Worm (Caenorhabditis elegans): ENCODE results near the gene Y57G11C.1142.

The Y57G11C.1142 gene

ce11 chrIV:14822267-14822666 is 19.9 kb downstream of the Y57G11C.1142 start (continued):
- TF ChIP-seq lir-1 (GFP tag; conservative IDR thresholded peaks at IDR 0.05) (no peak), snpc-3.4 (tag; optimal IDR thresholded peaks at IDR 0.05) (peak; percentile 48), let-607 (tag; optimal IDR thresholded peaks at IDR 0.05) (peak; percentile 32 to 82), lin-26 (GFP tag; IDR thresholded peaks at IDR 0.05) (no peak), madf-10 (tag; optimal IDR thresholded peaks at IDR 0.05) (peak; percentile 76), F22D6.2 (tag; optimal IDR thresholded peaks at IDR 0.05) (no peak), mcd-1 (GFP tag; IDR thresholded peaks at IDR 0.05) (peak; percentile 41), T07F8.4 (tag; optimal IDR thresholded peaks at IDR 0.05) (no peak), lsl-1 (GFP tag; optimal IDR thresholded peaks at IDR 0.05) (no peak), pha-4 (tag; optimal IDR thresholded peaks at IDR 0.05) (no peak), ZK185.1 (tag; optimal IDR thresholded peaks at IDR 0.05; ENCODE audit: poor library complexity, severe bottlenecking) (peak; percentile 41), nhr-179 (tag; optimal IDR thresholded peaks at IDR 0.05) (no peak), tbp1 (GFP tag; optimal IDR thresholded peaks at IDR 0.05) (peak; percentile 41), lin-35 (GFP tag; optimal IDR thresholded peaks at IDR 0.05) (peak in 1 of 3 experiments; percentile 29), nhr-80 (tag; optimal IDR thresholded peaks at IDR 0.05) (peak; percentile 40), ztf-18 (tag; optimal IDR thresholded peaks at IDR 0.05) (peak; percentile 49), F33H1.4 (GFP tag; IDR thresholded peaks at IDR 0.05) (peak; percentile 33; the same call in 1 of the 2 replicates), B0035.1 (tag; optimal IDR thresholded peaks at IDR 0.05) (peak; percentile 47)

DNA sequence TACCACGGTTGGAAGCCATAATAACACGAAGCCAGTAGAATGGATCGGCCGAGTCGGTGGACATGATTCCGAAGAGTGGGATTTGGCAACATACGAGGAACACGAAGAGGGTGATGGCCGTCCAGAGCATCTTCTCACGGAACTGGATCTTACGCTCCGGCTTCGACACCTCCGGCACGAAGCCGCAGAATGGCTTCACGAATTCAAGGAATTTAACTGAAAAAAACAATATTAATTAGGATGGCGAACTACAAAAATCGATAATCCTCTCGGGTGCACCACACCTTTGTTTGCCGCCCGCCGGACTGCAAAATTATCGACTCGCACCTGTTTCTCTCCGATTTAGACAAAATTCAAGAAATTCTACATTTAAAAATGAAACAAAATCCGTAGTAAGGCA is 21.8 kb downstream of the Y57G11C.1142 start:
- TF ChIP-seq xnd-1 (tag; optimal IDR thresholded peaks at IDR 0.05) (no peak), T26A5.8 (tag; optimal IDR thresholded peaks at IDR 0.05) (no peak), attf-6 (GFP tag; IDR thresholded peaks at IDR 0.05) (0 out of 2 replicates have a peak, but pooled peaks have one; percentile 32), mcd-1 (GFP tag; IDR thresholded peaks at IDR 0.05) (peak; percentile 13; the same call in 1 of the 2 replicates), pbrm-1 (GFP tag; IDR thresholded peaks at IDR 0.05) (0 out of 2 replicates have a peak, but pooled peaks have one; percentile 23)

- TF ChIP-seq F57A8.1 (GFP tag; optimal IDR thresholded peaks at IDR 0.05) (no peak), lsy-27 (tag; optimal IDR thresholded peaks at IDR 0.05; ENCODE audit: borderline replicate concordance, insufficient read depth) (no peak), lin-54 (GFP tag; optimal IDR thresholded peaks at IDR 0.05) (peak; percentile 70), dox-1 (GFP tag; IDR thresholded peaks at IDR 0.05) (peak; percentile 92), sptf-2 (GFP tag; optimal IDR thresholded peaks at IDR 0.05) (no peak), repo-1 (tag; optimal IDR thresholded peaks at IDR 0.05) (peak; percentile 43), nfyb-1 (GFP tag; IDR thresholded peaks at IDR 0.05) (peak; percentile 83), ztf-22 (GFP tag; optimal IDR thresholded peaks at IDR 0.05) (no peak), zim-3 (tag; optimal IDR thresholded peaks at IDR 0.05) (no peak), snpc-3.4 (tag; optimal IDR thresholded peaks at IDR 0.05) (peak; percentile 27), zfh-2 (GFP tag; conservative IDR thresholded peaks at IDR 0.05) (peak; percentile 3; the same call in 1 of the 2 replicates), snpc-4 (GFP tag; optimal IDR thresholded peaks at IDR 0.05) (peak; percentile 89), snpc-4 (tag; optimal IDR thresholded peaks at IDR 0.05) (peak; percentile 65 to 95 (median 86)), ccch-3 (GFP tag; optimal IDR thresholded peaks at IDR 0.05) (no peak), let-607 (tag; optimal IDR thresholded peaks at IDR 0.05) (peak; percentile 100), F33H1.4 (GFP tag; IDR thresholded peaks at IDR 0.05) (peak; percentile 95), akir-1 (GFP tag; optimal IDR thresholded peaks at IDR 0.05) (no peak), hrde-1 (tag; optimal IDR thresholded peaks at IDR 0.05; ENCODE audit: borderline replicate concordance) (no peak), C17E4.6 (GFP tag; IDR thresholded peaks at IDR 0.05) (no peak), hmg-1.2 (GFP tag; IDR thresholded peaks at IDR 0.05) (peak; percentile 50), ztf-25 (GFP tag; IDR thresholded peaks at IDR 0.05) (no peak), efl-1 (GFP tag; optimal IDR thresholded peaks at IDR 0.05) (peak; percentile 35), lin-40 (tag; optimal IDR thresholded peaks at IDR 0.05) (peak; percentile 86), B0336.3 (GFP tag; IDR thresholded peaks at IDR 0.05) (0 out of 2 replicates have a peak, but pooled peaks have one; percentile 27), let-526 (GFP tag; IDR thresholded peaks at IDR 0.05) (no peak), attf-3 (GFP tag; conservative IDR thresholded peaks at IDR 0.05) (0 out of 2 replicates have a peak, but pooled peaks have one; percentile 10)
Observed at ce11 chrIV:14824878-14825352, 22.5 kb downstream of the Y57G11C.1142 start, which contains the start of gene sec-61.A. sec-61.A (minus strand) TSS chrIV:14825264.
